Fruit fly (Drosophila melanogaster) whole organism, adult: ENCODE data around the gene Kaz.

Source experiments
- CG7045 ChIP-seq: fragments of 200-800 bp; sonication (Bioruptor generic); optimal IDR thresholded peaks from 2 replicates; lab custom pipeline; 2017; ENCODE audit warnings: missing biosample characterization, mild to moderate bottlenecking, missing genetic modification characterization
- kay ChIP-seq: fragments of 200-800 bp; sonication (Bioruptor generic); peaks from one replicate; lab custom pipeline; 2016; ENCODE audit warnings: missing biosample characterization, missing genetic modification characterization, borderline replicate concordance

dm6 chr3R:24823061-24823460 is 6.7 kb downstream of the Kaz start:
- no peak for TF ChIP-seq kay (GFP tag; lab: Kevin White, UChicago)
- TF ChIP-seq CG7045 (GFP tag; lab: Kevin White, UChicago) = no peak
